Fruit fly (Drosophila melanogaster): ENCODE measurements around the gene Vps16A.

The Vps16A gene

DNA sequence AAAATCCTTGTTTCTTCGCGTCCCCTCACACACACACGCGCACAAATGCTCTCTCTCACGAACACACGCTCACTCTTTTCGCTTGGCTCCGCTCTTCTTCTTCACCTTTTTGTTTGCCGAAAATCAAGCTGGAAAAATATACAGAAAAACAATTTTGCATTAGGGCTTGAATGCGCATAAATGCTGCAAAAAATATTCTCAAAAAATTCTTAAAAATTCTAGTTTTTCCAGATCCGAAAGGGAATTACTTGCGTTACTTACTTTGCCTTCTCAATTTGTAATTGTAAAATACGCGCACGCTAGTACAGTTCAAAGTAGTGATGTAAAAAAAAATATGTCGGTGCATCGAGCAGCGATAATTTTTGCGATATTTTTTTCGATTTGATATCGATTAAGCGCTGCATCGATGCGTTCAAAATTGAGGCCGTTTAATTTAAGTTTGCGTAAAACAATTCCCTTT, 26.8 kb upstream of the Vps16A start (continued):
- TF ChIP-seq CG2678 (tag; optimal IDR thresholded peaks at IDR 0.05) (peak; percentile 4), TFAM (GFP tag; optimal IDR thresholded peaks at IDR 0.05) (no peak), pzg (GFP tag; optimal IDR thresholded peaks at IDR 0.05) (peak; percentile 50), Camta (GFP tag; optimal IDR thresholded peaks at IDR 0.05) (no peak), CG10654 (GFP tag; optimal IDR thresholded peaks at IDR 0.05) (no peak), ac (GFP tag; optimal IDR thresholded peaks at IDR 0.05) (no peak), jigr1 (GFP tag; IDR thresholded peaks at IDR 0.05) (no peak), trh (GFP tag; optimal IDR thresholded peaks at IDR 0.05) (no peak), Max (GFP tag; optimal IDR thresholded peaks at IDR 0.05) (peak; percentile 21), HLH54F (GFP tag; optimal IDR thresholded peaks at IDR 0.05) (no peak), knrl (GFP tag; IDR thresholded peaks at IDR 0.05; ENCODE audit: partially characterized antibody) (peak; percentile 77), dpn (GFP tag; optimal IDR thresholded peaks at IDR 0.05) (peak in 1 of 2 experiments; percentile 6), CG42726 (GFP tag; IDR thresholded peaks at IDR 0.05; ENCODE audit: partially characterized antibody) (peak; percentile 77), gcm2 (GFP tag; optimal IDR thresholded peaks at IDR 0.05) (no peak), CG2875 (GFP tag; optimal IDR thresholded peaks at IDR 0.05) (no peak), CG18262 (tag; optimal IDR thresholded peaks at IDR 0.05) (peak; percentile 25), fd64A (GFP tag; optimal IDR thresholded peaks at IDR 0.05) (no peak), Gug (GFP tag; IDR thresholded peaks at IDR 0.05) (no peak), CG12071 (GFP tag; optimal IDR thresholded peaks at IDR 0.05) (no peak), rib (GFP tag; IDR thresholded peaks at IDR 0.05) (no peak), Hr51 (GFP tag; optimal IDR thresholded peaks at IDR 0.05) (peak in 1 of 2 experiments; percentile 14), CG14860 (GFP tag; IDR thresholded peaks at IDR 0.05; ENCODE audit: partially characterized antibody) (peak; percentile 71), pb (GFP tag; optimal IDR thresholded peaks at IDR 0.05) (no peak), CG12659 (GFP tag; optimal IDR thresholded peaks at IDR 0.05) (peak; percentile 54), dimm (GFP tag; IDR thresholded peaks at IDR 0.05) (no peak), CG2116 (GFP tag; optimal IDR thresholded peaks at IDR 0.05) (peak; percentile 97), unc-4 (GFP tag; IDR thresholded peaks at IDR 0.05; ENCODE audit: partially characterized antibody) (peak; percentile 86), ab (GFP tag; optimal IDR thresholded peaks at IDR 0.05) (no peak), CG17328 (GFP tag; IDR thresholded peaks at IDR 0.05) (no peak), crc (GFP tag; optimal IDR thresholded peaks at IDR 0.05) (no peak), CG17829 (tag; optimal IDR thresholded peaks at IDR 0.05) (peak; percentile 75), CG11085 (GFP tag; IDR thresholded peaks at IDR 0.05) (no peak), BEAF-32 (GFP tag; optimal IDR thresholded peaks at IDR 0.05) (peak; percentile 81), croc (GFP tag; conservative IDR thresholded peaks at IDR 0.05) (no peak), cato (GFP tag; optimal IDR thresholded peaks at IDR 0.05; ENCODE audit: borderline replicate concordance) (no peak), CG6175 (GFP tag; IDR thresholded peaks at IDR 0.05) (no peak), CG1602 (GFP tag; optimal IDR thresholded peaks at IDR 0.05) (no peak), slbo (GFP tag; IDR thresholded peaks at IDR 0.05) (no peak), phol (tag; optimal IDR thresholded peaks at IDR 0.05) (peak; percentile 80), tll (GFP tag; optimal IDR thresholded peaks at IDR 0.05) (no peak), CG11247 (GFP tag; IDR thresholded peaks at IDR 0.05) (no peak), aop (GFP tag; IDR thresholded peaks at IDR 0.05) (no peak), oc (tag; optimal IDR thresholded peaks at IDR 0.05) (no peak), CG4730 (GFP tag; IDR thresholded peaks at IDR 0.05) (no peak), Oaz (GFP tag; IDR thresholded peaks at IDR 0.05) (no peak)
